Worm (Caenorhabditis elegans): ENCODE measurements around the gene T19C3.6.

ce11 chrIII:656660-657059, 25.3 kb upstream of the T19C3.6 start:
- TF ChIP-seq ama-1 (optimal IDR thresholded peaks at IDR 0.05) (no peak), tra-4 (tag; optimal IDR thresholded peaks at IDR 0.05) (no peak), hmbx-1 (tag; optimal IDR thresholded peaks at IDR 0.05) (no peak), tbx-37 (GFP tag; conservative IDR thresholded peaks at IDR 0.05) (no peak), ets-7 (tag; optimal IDR thresholded peaks at IDR 0.05) (no peak), ceh-36 (tag; optimal IDR thresholded peaks at IDR 0.05) (no peak), sea-1 (GFP tag; conservative IDR thresholded peaks at IDR 0.05) (no peak), hmg-4 (GFP tag; optimal IDR thresholded peaks at IDR 0.05) (no peak), scrt-1 (GFP tag; IDR thresholded peaks at IDR 0.05) (no peak)
